Worm (Caenorhabditis elegans): Measurements from ENCODE around the gene F45D3.4.

ce11 chrV:12512773-12513172 is 40.2 kb downstream of the F45D3.4 start, which contains the start of the genes T28H10.2 and lgmn-1:
- no peak for TF ChIP-seq aly-2 (tag; optimal IDR thresholded peaks at IDR 0.05)
- no peak for TF ChIP-seq ama-1 (optimal IDR thresholded peaks at IDR 0.05)
- TF ChIP-seq nhr-43 (tag; optimal IDR thresholded peaks at IDR 0.05; ENCODE audit: poor library complexity, severe bottlenecking): no peak
- no peak for TF ChIP-seq ceh-82 (tag; optimal IDR thresholded peaks at IDR 0.05)
- no peak for TF ChIP-seq ZK546.5 (tag; optimal IDR thresholded peaks at IDR 0.05)
- no peak for TF ChIP-seq unc-62 (GFP tag; optimal IDR thresholded peaks at IDR 0.05)
- no peak for TF ChIP-seq skn-1 (tag; optimal IDR thresholded peaks at IDR 0.05)
- no peak for TF ChIP-seq sea-2 (GFP tag; optimal IDR thresholded peaks at IDR 0.05)
